Worm (Caenorhabditis elegans) whole organism, midembryonic: Measurements from ENCODE around the gene H40L08.2.

Source experiments
- flt-1 ChIP-seq: fragments of 200-800 bp; sonication (Bioruptor generic); IDR thresholded peaks from 2 replicates; pipeline ENCODE4 v1.3.6; 2022; ENCODE audit warnings: missing genetic modification characterization, missing compliant biosample characterization
- ref-1 ChIP-seq: fragments of 200-800 bp; sonication (Bioruptor generic); conservative IDR thresholded peaks from 2 replicates; pipeline ENCODE4 v1.3.6; 2022; ENCODE audit warnings: missing genetic modification reagents, missing genetic modification characterization, missing compliant biosample characterization
- ztf-23 ChIP-seq: fragments of 200-800 bp; sonication (Bioruptor generic); IDR thresholded peaks from 2 replicates; pipeline ENCODE4 v1.3.6; 2022; ENCODE audit warnings: missing genetic modification reagents, missing genetic modification characterization, missing compliant biosample characterization

ce11 chrX:15126736-15127135, 49.2 kb upstream of the H40L08.2 start:
- no peak for TF ChIP-seq ref-1 (GFP tag; lab: Robert Waterston, UW)
- TF ChIP-seq ztf-23 (GFP tag; lab: Robert Waterston, UW) = no peak
- no peak for TF ChIP-seq flt-1 (GFP tag; lab: Robert Waterston, UW)
